Worm (Caenorhabditis elegans): ENCODE data around the gene frpr-14.

ce11 chrII:701371-702139 lies 50.8 kb downstream of the frpr-14 start, which contains the start of gene thoc-1:
- TF ChIP-seq nhr-76 (tag; optimal IDR thresholded peaks at IDR 0.05) (no peak), mep-1 (tag; optimal IDR thresholded peaks at IDR 0.05) (no peak), cnd-1 (tag; optimal IDR thresholded peaks at IDR 0.05) (no peak), unc-39 (tag; optimal IDR thresholded peaks at IDR 0.05) (no peak), ztf-11 (tag; optimal IDR thresholded peaks at IDR 0.05) (no peak), ceh-43 (GFP tag; optimal IDR thresholded peaks at IDR 0.05) (no peak), blmp-1 (tag; optimal IDR thresholded peaks at IDR 0.05) (no peak), pha-4 (tag; optimal IDR thresholded peaks at IDR 0.05) (no peak), unc-62 (GFP tag; optimal IDR thresholded peaks at IDR 0.05) (no peak), lsy-2 (tag; optimal IDR thresholded peaks at IDR 0.05) (no peak), zip-8 (tag; optimal IDR thresholded peaks at IDR 0.05) (no peak)

Measured in whole organism, mixed stage, embryonic.